Worm (Caenorhabditis elegans) whole organism, young adult: Measurements from ENCODE around the gene mec-4.
A peak's percentile ranks its signal among the peaks of the same experiment; 100 is the strongest.

Experiments
- B0261.1 ChIP-seq: sonication (generic microtip); optimal IDR thresholded peaks from 2 replicates; lab custom pipeline; 2016; ENCODE audit warnings: mild to moderate bottlenecking, missing genetic modification characterization, moderate library complexity, missing compliant biosample characterization
- B0336.3 ChIP-seq: fragments of 200-800 bp; sonication (Bioruptor generic); IDR thresholded peaks from 2 replicates; pipeline ENCODE4 v1.3.6; 2022; ENCODE audit warnings: missing genetic modification characterization, missing compliant biosample characterization
- C06A6.2 ChIP-seq: fragments of 200-800 bp; sonication (Bioruptor generic); conservative IDR thresholded peaks from 2 replicates; pipeline ENCODE4 v1.3.6; 2022; ENCODE audit warnings: missing genetic modification characterization, missing compliant biosample characterization
- D2030.7 ChIP-seq: fragments of 200-800 bp; sonication (Bioruptor generic); IDR thresholded peaks from 2 replicates; pipeline ENCODE4 v1.3.6; 2022; ENCODE audit warnings: missing genetic modification reagents, missing genetic modification characterization, missing compliant biosample characterization
- F39B2.1 ChIP-seq: fragments of 200-800 bp; sonication (Bioruptor generic); IDR thresholded peaks from 2 replicates; pipeline ENCODE4 v1.3.6; 2022; ENCODE audit warnings: missing genetic modification reagents, missing genetic modification characterization, missing compliant biosample characterization
- F49E8.2 ChIP-seq: sonication (generic microtip); optimal IDR thresholded peaks from 3 replicates; lab custom pipeline; 2017; ENCODE audit warnings: missing genetic modification characterization, mild to moderate bottlenecking, missing compliant biosample characterization, antibody characterized with exemption, moderate library complexity; ENCODE audit not compliant: insufficient read depth
- K12H6.12 ChIP-seq: fragments of 200-800 bp; sonication (Bioruptor generic); optimal IDR thresholded peaks from 2 replicates; lab custom pipeline; 2018; ENCODE audit warnings: mild to moderate bottlenecking, missing genetic modification characterization, missing compliant biosample characterization
- T26A5.8 ChIP-seq: sonication (generic microtip); optimal IDR thresholded peaks from 2 replicates; lab custom pipeline; 2016; ENCODE audit warnings: missing genetic modification characterization, missing compliant biosample characterization
- Y53G8AR.9 ChIP-seq: fragments of 200-800 bp; sonication (Bioruptor generic); conservative IDR thresholded peaks from 2 replicates; pipeline ENCODE4 v1.3.6; 2022; ENCODE audit warnings: missing genetic modification reagents, missing genetic modification characterization, missing compliant biosample characterization
- Y67H2A.10 ChIP-seq: fragments of 200-800 bp; sonication (Bioruptor generic); conservative IDR thresholded peaks from 2 replicates; pipeline ENCODE4 v1.3.6; 2022; ENCODE audit warnings: missing genetic modification reagents, missing genetic modification characterization, missing compliant biosample characterization
- attf-6 ChIP-seq: fragments of 200-800 bp; sonication (Bioruptor generic); IDR thresholded peaks from 2 replicates; pipeline ENCODE4 v1.3.6; 2022; ENCODE audit warnings: missing genetic modification reagents, missing genetic modification characterization, missing compliant biosample characterization
- bed-2 ChIP-seq: fragments of 200-800 bp; sonication (Bioruptor generic); IDR thresholded peaks from 2 replicates; pipeline ENCODE4 v1.3.6; 2022; ENCODE audit warnings: missing genetic modification reagents, missing genetic modification characterization, missing compliant biosample characterization
- ceh-58 ChIP-seq: fragments of 200-800 bp; sonication (Bioruptor generic); IDR thresholded peaks from 2 replicates; pipeline ENCODE4 v1.3.6; 2022; ENCODE audit warnings: missing genetic modification characterization, missing compliant biosample characterization
- egl-18 ChIP-seq: fragments of 200-800 bp; sonication (Bioruptor generic); IDR thresholded peaks from 2 replicates; pipeline ENCODE4 v1.3.6; 2022; ENCODE audit warnings: missing genetic modification reagents, missing genetic modification characterization, missing compliant biosample characterization
- ets-4 ChIP-seq: fragments of 200-800 bp; sonication (Bioruptor generic); optimal IDR thresholded peaks from 2 replicates; lab custom pipeline; 2018; ENCODE audit warnings: mild to moderate bottlenecking, missing genetic modification characterization, missing compliant biosample characterization
- hlh-12 ChIP-seq: sonication (generic microtip); optimal IDR thresholded peaks from 2 replicates; lab custom pipeline; 2016; ENCODE audit warnings: missing genetic modification characterization, missing compliant biosample characterization
- hlh-26 ChIP-seq: fragments of 200-800 bp; sonication (Bioruptor generic); conservative IDR thresholded peaks from 2 replicates; pipeline ENCODE4 v1.3.6; 2022; ENCODE audit warnings: missing genetic modification reagents, missing genetic modification characterization, missing compliant biosample characterization
- hmg-1.2 ChIP-seq: fragments of 200-800 bp; sonication (Bioruptor generic); IDR thresholded peaks from 2 replicates; pipeline ENCODE4 v1.3.6; 2022; ENCODE audit warnings: missing genetic modification reagents, missing genetic modification characterization, missing compliant biosample characterization
- hmg-20 ChIP-seq: fragments of 200-800 bp; sonication (Bioruptor generic); IDR thresholded peaks from 2 replicates; pipeline ENCODE4 v1.3.6; 2022; ENCODE audit warnings: missing genetic modification reagents, missing genetic modification characterization, missing compliant biosample characterization
- hrde-1 ChIP-seq: sonication (generic microtip); optimal IDR thresholded peaks from 2 replicates; lab custom pipeline; 2016; ENCODE audit warnings: missing genetic modification characterization, mild to moderate bottlenecking, missing compliant biosample characterization, moderate library complexity, missing genotype, missing genetic modification reagents, borderline replicate concordance
- hsf-1 ChIP-seq: fragments of 200-800 bp; sonication (Bioruptor generic); IDR thresholded peaks from 2 replicates; pipeline ENCODE4 v1.3.6; 2022; ENCODE audit warnings: missing genetic modification reagents, missing genetic modification characterization, missing compliant biosample characterization
- let-607 ChIP-seq, 2 experiments: fragments of 200-800 bp in 1 of 2; sonication (Bioruptor generic) in 1 of 2; sonication (generic microtip) in 1 of 2; optimal IDR thresholded peaks; 2 replicates each; lab custom pipeline; 2016 to 2018; ENCODE audit warnings: mild to moderate bottlenecking in 2 of 2, missing compliant biosample characterization in 2 of 2, missing genetic modification characterization in 2 of 2, moderate library complexity in 2 of 2, missing genotype in 1 of 2
- lin-40 ChIP-seq: sonication (generic microtip); optimal IDR thresholded peaks from 2 replicates; lab custom pipeline; 2016; ENCODE audit warnings: missing genetic modification characterization, mild to moderate bottlenecking, missing compliant biosample characterization, missing genotype, missing genetic modification reagents
- lsy-27 ChIP-seq: sonication (generic microtip); optimal IDR thresholded peaks from 2 replicates; lab custom pipeline; 2017; ENCODE audit warnings: missing genetic modification characterization, mild to moderate bottlenecking, missing compliant biosample characterization, antibody characterized with exemption, missing genotype, borderline replicate concordance; ENCODE audit not compliant: insufficient read depth
- madf-3 ChIP-seq: fragments of 200-800 bp; sonication (Bioruptor generic); IDR thresholded peaks from 2 replicates; pipeline ENCODE4 v1.3.6; 2022; ENCODE audit warnings: missing genetic modification reagents, missing genetic modification characterization, missing compliant biosample characterization
- nhr-80 ChIP-seq: sonication (generic microtip); optimal IDR thresholded peaks from 2 replicates; lab custom pipeline; 2016; ENCODE audit warnings: missing genetic modification characterization, missing compliant biosample characterization
- nhr-90 ChIP-seq: sonication (generic microtip); optimal IDR thresholded peaks from 2 replicates; lab custom pipeline; 2016; ENCODE audit warnings: missing genotype, mild to moderate bottlenecking, missing genetic modification characterization, missing compliant biosample characterization
- snpc-3.4 ChIP-seq: sonication (generic microtip); optimal IDR thresholded peaks from 2 replicates; lab custom pipeline; 2017; ENCODE audit warnings: missing genetic modification characterization, mild to moderate bottlenecking, missing compliant biosample characterization, antibody characterized with exemption, moderate library complexity, missing genotype, missing genetic modification reagents
- snpc-4 ChIP-seq, 5 experiments: fragments of 150-350 bp in 1 of 5; sonication (generic microtip) in 4 of 5; optimal IDR thresholded peaks; 2 replicates each; lab custom pipeline; 2014 to 2018; ENCODE audit warnings: missing genetic modification characterization in 5 of 5, missing biosample characterization in 3 of 5, antibody characterized with exemption in 2 of 5, mild to moderate bottlenecking in 2 of 5, missing compliant biosample characterization in 2 of 5, missing genotype in 2 of 5, moderate library complexity in 2 of 5, missing genetic modification reagents in 1 of 5
- somi-1 ChIP-seq: fragments of 200-800 bp; sonication (Bioruptor generic); optimal IDR thresholded peaks from 2 replicates; lab custom pipeline; 2018; ENCODE audit warnings: mild to moderate bottlenecking, missing genetic modification characterization, missing compliant biosample characterization
- tbp1 ChIP-seq: fragments of 200-800 bp; sonication (Bioruptor generic); optimal IDR thresholded peaks from 2 replicates; lab custom pipeline; 2018; ENCODE audit warnings: mild to moderate bottlenecking, missing genetic modification characterization, missing compliant biosample characterization
- tlf-1 ChIP-seq: fragments of 200-800 bp; sonication (Bioruptor generic); optimal IDR thresholded peaks from 2 replicates; lab custom pipeline; 2018; ENCODE audit warnings: mild to moderate bottlenecking, missing genetic modification characterization, missing compliant biosample characterization
- unc-130 ChIP-seq: sonication (generic microtip); optimal IDR thresholded peaks from 2 replicates; lab custom pipeline; 2016; ENCODE audit warnings: missing genetic modification reagents, missing genetic modification characterization, missing compliant biosample characterization
- xnd-1 ChIP-seq: sonication (generic microtip); optimal IDR thresholded peaks from 2 replicates; lab custom pipeline; 2016; ENCODE audit warnings: missing genotype, missing genetic modification reagents, missing genetic modification characterization, missing compliant biosample characterization
- zim-3 ChIP-seq: sonication (generic microtip); optimal IDR thresholded peaks from 2 replicates; lab custom pipeline; 2017; ENCODE audit warnings: mild to moderate bottlenecking, missing genetic modification characterization, moderate library complexity, missing compliant biosample characterization
- ztf-22 ChIP-seq: fragments of 200-800 bp; sonication (Bioruptor generic); optimal IDR thresholded peaks from 2 replicates; lab custom pipeline; 2018; ENCODE audit warnings: mild to moderate bottlenecking, missing genetic modification characterization, moderate library complexity, missing compliant biosample characterization
- ztf-25 ChIP-seq: fragments of 200-800 bp; sonication (Bioruptor generic); IDR thresholded peaks from 2 replicates; pipeline ENCODE4 v1.3.6; 2022; ENCODE audit warnings: missing genetic modification reagents, missing genetic modification characterization, missing compliant biosample characterization
- ztf-26 ChIP-seq: sonication (generic microtip); optimal IDR thresholded peaks from 2 replicates; lab custom pipeline; 2017; ENCODE audit warnings: missing genetic modification characterization, missing compliant biosample characterization

mec-4 gene

ce11 chrX:16775335-16775835 is 31.5 kb downstream of the mec-4 start:
- TF ChIP-seq nhr-80 (tag; lab: Kevin White, UChicago) (peak; percentile 97), D2030.7 (GFP tag; lab: Robert Waterston, UW) (no peak), nhr-90 (tag; lab: Kevin White, UChicago) (no peak), snpc-3.4 (tag; lab: Kevin White, UChicago) (no peak), tbp1 (GFP tag; lab: Kevin White, UChicago) (peak; percentile 8), lsy-27 (tag; lab: Kevin White, UChicago) (no peak), hrde-1 (tag; lab: Kevin White, UChicago) (no peak), egl-18 (no peak), ztf-26 (tag; lab: Kevin White, UChicago) (peak; percentile 68), unc-130 (no peak), B0336.3 (GFP tag; lab: Robert Waterston, UW) (no peak), K12H6.12 (tag; lab: Kevin White, UChicago) (no peak), somi-1 (GFP tag; lab: Kevin White, UChicago) (peak; percentile 79), let-607 (tag; optimal IDR thresholded peaks at IDR 0.05; lab: Kevin White, UChicago) (peak; percentile 71 to 93), zim-3 (tag; lab: Kevin White, UChicago) (no peak), hmg-1.2 (GFP tag; lab: Robert Waterston, UW) (no peak), hmg-20 (no peak), Y53G8AR.9 (no peak), ztf-25 (GFP tag; lab: Robert Waterston, UW) (no peak), hlh-26 (GFP tag; lab: Robert Waterston, UW) (no peak), tlf-1 (GFP tag; lab: Kevin White, UChicago) (no peak), bed-2 (GFP tag; lab: Robert Waterston, UW) (no peak), lin-40 (tag; lab: Kevin White, UChicago) (peak; percentile 62), F49E8.2 (tag; lab: Kevin White, UChicago) (no peak), ztf-22 (GFP tag; lab: Kevin White, UChicago) (peak; percentile 13), F39B2.1 (GFP tag; lab: Robert Waterston, UW) (no peak), xnd-1 (tag; lab: Kevin White, UChicago) (no peak), ets-4 (peak; percentile 43), hlh-12 (tag; lab: Kevin White, UChicago) (no peak), ceh-58 (GFP tag; lab: Robert Waterston, UW) (no peak), snpc-4 (GFP tag; optimal IDR thresholded peaks at IDR 0.05; lab: Kevin White, UChicago) (no peak), snpc-4 (tag; optimal IDR thresholded peaks at IDR 0.05; lab: Kevin White, UChicago) (no peak), Y67H2A.10 (GFP tag; lab: Robert Waterston, UW) (no peak), B0261.1 (tag; lab: Kevin White, UChicago) (no peak), attf-6 (no peak), madf-3 (GFP tag; lab: Robert Waterston, UW) (no peak)

- peak; percentile 46 for TF ChIP-seq nhr-80 (tag; lab: Kevin White, UChicago)
- no peak for TF ChIP-seq C06A6.2 (GFP tag; lab: Robert Waterston, UW)
- no peak for TF ChIP-seq hsf-1
- no peak for TF ChIP-seq hlh-26 (GFP tag; lab: Robert Waterston, UW)
- no peak for TF ChIP-seq ztf-26 (tag; lab: Kevin White, UChicago)
- no peak for TF ChIP-seq T26A5.8 (tag; lab: Kevin White, UChicago)
- TF ChIP-seq ztf-25 (GFP tag; lab: Robert Waterston, UW) = no peak
Measured at ce11 chrX:16773421-16773820, 33.5 kb downstream of the mec-4 start.
